Worm (Caenorhabditis elegans) whole organism, midembryonic: Measurements from ENCODE around the gene nspg-1.

Experiments
- T22C8.4 ChIP-seq: fragments of 200-800 bp; sonication (Bioruptor generic); IDR thresholded peaks from 2 replicates; pipeline ENCODE4 v1.3.6; 2022; ENCODE audit warnings: missing genetic modification characterization, missing compliant biosample characterization
- cog-1 ChIP-seq: sonication (generic microtip); optimal IDR thresholded peaks from 2 replicates; lab custom pipeline; 2016; ENCODE audit warnings: missing genetic modification characterization, missing compliant biosample characterization
- flt-1 ChIP-seq: fragments of 200-800 bp; sonication (Bioruptor generic); IDR thresholded peaks from 2 replicates; pipeline ENCODE4 v1.3.6; 2022; ENCODE audit warnings: missing genetic modification characterization, missing compliant biosample characterization
- klf-2 ChIP-seq: fragments of 200-800 bp; sonication (Bioruptor generic); conservative IDR thresholded peaks from 2 replicates; pipeline ENCODE4 v1.3.6; 2022; ENCODE audit warnings: missing genetic modification reagents, missing genetic modification characterization, missing compliant biosample characterization
- med-1 ChIP-seq: sonication (generic microtip); optimal IDR thresholded peaks from 2 replicates; lab custom pipeline; 2017; ENCODE audit warnings: missing genetic modification characterization, mild to moderate bottlenecking, missing compliant biosample characterization, antibody characterized with exemption, missing genetic modification reagents; ENCODE audit not compliant: insufficient read depth
- tab-1 ChIP-seq: fragments of 200-800 bp; sonication (Bioruptor generic); IDR thresholded peaks from 2 replicates; pipeline ENCODE4 v1.3.6; 2022; ENCODE audit warnings: missing genetic modification characterization, missing compliant biosample characterization
- ztf-29 ChIP-seq: fragments of 200-800 bp; sonication (Bioruptor generic); IDR thresholded peaks from 2 replicates; pipeline ENCODE4 v1.3.6; 2022; ENCODE audit warnings: missing genetic modification reagents, missing genetic modification characterization, missing compliant biosample characterization

DNA sequence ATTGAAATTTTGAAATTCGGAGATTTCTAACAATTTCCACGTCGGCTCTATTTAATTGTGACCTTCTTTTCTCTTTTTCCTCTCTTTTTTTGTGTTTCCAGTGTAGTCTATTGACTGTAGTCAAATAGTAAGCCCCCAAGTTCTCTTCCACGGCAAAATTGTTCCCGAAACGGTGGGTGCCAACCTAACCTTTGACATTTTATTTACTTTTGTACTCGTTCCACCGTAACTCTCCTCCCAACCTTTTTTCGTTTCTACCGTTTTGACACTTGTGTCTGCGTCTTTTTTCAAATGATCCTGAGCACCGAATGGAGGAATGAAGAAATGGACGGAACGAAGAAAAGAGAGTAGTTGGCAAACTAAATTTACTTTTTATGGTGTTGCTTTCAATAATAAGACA is 2.8 kb upstream of the nspg-1 start:
- no peak for TF ChIP-seq cog-1 (tag; lab: Kevin White, UChicago)
- TF ChIP-seq ztf-29 = no peak
- no peak for TF ChIP-seq tab-1 (GFP tag; lab: Robert Waterston, UW)
- TF ChIP-seq T22C8.4 (GFP tag; lab: Robert Waterston, UW) = no peak
- TF ChIP-seq med-1 = no peak
- no peak for TF ChIP-seq klf-2
- no peak for TF ChIP-seq flt-1 (GFP tag; lab: Robert Waterston, UW)
